Fruit fly (Drosophila melanogaster): ENCODE results near the gene CG3323.

The CG3323 gene

dm6 chrX:5285835-5286234 lies 19.7 kb downstream of the CG3323 start (continued):
- no peak for TF ChIP-seq gsb (GFP tag; IDR thresholded peaks at IDR 0.05)
- no peak for TF ChIP-seq CG5953 (GFP tag; IDR thresholded peaks at IDR 0.05)
- no peak for TF ChIP-seq pros (GFP tag; optimal IDR thresholded peaks at IDR 0.05)
- TF ChIP-seq CHES-1-like (GFP tag; optimal IDR thresholded peaks at IDR 0.05) = peak; percentile 6
- TF ChIP-seq Jarid2 (GFP tag; optimal IDR thresholded peaks at IDR 0.05) = no peak
- no peak for TF ChIP-seq CG1529 (GFP tag; optimal IDR thresholded peaks at IDR 0.05)
- TF ChIP-seq zf30C (GFP tag; optimal IDR thresholded peaks at IDR 0.05) = no peak
- TF ChIP-seq jing (GFP tag; optimal IDR thresholded peaks at IDR 0.05) = no peak
- no peak for TF ChIP-seq CG3407 (GFP tag; optimal IDR thresholded peaks at IDR 0.05)
- TF ChIP-seq Ets65A (GFP tag) = no peak
- peak; percentile 59 for TF ChIP-seq Fer3 (tag; optimal IDR thresholded peaks at IDR 0.05)
- TF ChIP-seq CG12659 (GFP tag; optimal IDR thresholded peaks at IDR 0.05) = peak; percentile 24
- TF ChIP-seq Atf-2 (GFP tag; optimal IDR thresholded peaks at IDR 0.05) = no peak
- no peak for TF ChIP-seq Mad (GFP tag; optimal IDR thresholded peaks at IDR 0.05)
- peak; percentile 32 for TF ChIP-seq cwo (GFP tag; optimal IDR thresholded peaks at IDR 0.05)
- TF ChIP-seq pho (GFP tag; optimal IDR thresholded peaks at IDR 0.05) = peak; percentile 55
- no peak for TF ChIP-seq sna (GFP tag; IDR thresholded peaks at IDR 0.05; ENCODE audit: partially characterized antibody)
- TF ChIP-seq CG1647 (GFP tag; optimal IDR thresholded peaks at IDR 0.05) = peak; percentile 30
- TF ChIP-seq vnd (GFP tag; IDR thresholded peaks at IDR 0.05; ENCODE audit: partially characterized antibody) = no peak
- TF ChIP-seq CG2889 (GFP tag; IDR thresholded peaks at IDR 0.05) = no peak
- TF ChIP-seq CG10147 (GFP tag; optimal IDR thresholded peaks at IDR 0.05) = peak; percentile 61
- TF ChIP-seq CG8089 (GFP tag; optimal IDR thresholded peaks at IDR 0.05) = no peak
- peak; percentile 45 for TF ChIP-seq CG13296 (GFP tag; optimal IDR thresholded peaks at IDR 0.05)
- peak; percentile 40 for TF ChIP-seq CoRest (tag; optimal IDR thresholded peaks at IDR 0.05)
- no peak for TF ChIP-seq CG16813 (GFP tag; IDR thresholded peaks at IDR 0.05; ENCODE audit: partially characterized antibody)
- TF ChIP-seq twi (tag; optimal IDR thresholded peaks at IDR 0.05) = no peak
- peak; percentile 23 for TF ChIP-seq CG12744 (GFP tag; optimal IDR thresholded peaks at IDR 0.05)
- TF ChIP-seq scrt (GFP tag; optimal IDR thresholded peaks at IDR 0.05) = peak; percentile 20
- no peak for TF ChIP-seq CG8281 (tag; optimal IDR thresholded peaks at IDR 0.05)
- TF ChIP-seq CG2875 (GFP tag; optimal IDR thresholded peaks at IDR 0.05) = no peak
- no peak for TF ChIP-seq Camta (GFP tag; optimal IDR thresholded peaks at IDR 0.05)
- no peak for TF ChIP-seq hkb (optimal IDR thresholded peaks at IDR 0.05)
- TF ChIP-seq hkb (GFP tag; IDR thresholded peaks at IDR 0.05) = peak; percentile 72; the same call in 1 of the 2 replicates
- TF ChIP-seq az2 (GFP tag; optimal IDR thresholded peaks at IDR 0.05) = peak; percentile 15
- TF ChIP-seq CG4424 (GFP tag; optimal IDR thresholded peaks at IDR 0.05) = peak; percentile 48
- peak; percentile 20 for TF ChIP-seq CG3163 (GFP tag; optimal IDR thresholded peaks at IDR 0.05)
- TF ChIP-seq CG8388 (GFP tag; optimal IDR thresholded peaks at IDR 0.05) = peak; percentile 4
- peak; percentile 44 for TF ChIP-seq mam (GFP tag; optimal IDR thresholded peaks at IDR 0.05)
- no peak for TF ChIP-seq zen2 (GFP tag; IDR thresholded peaks at IDR 0.05; ENCODE audit: partially characterized antibody)
- TF ChIP-seq CG33557 (GFP tag; optimal IDR thresholded peaks at IDR 0.05) = no peak
- TF ChIP-seq CG14014 (GFP tag; IDR thresholded peaks at IDR 0.05) = 0 out of 2 replicates have a peak, but pooled peaks have one; percentile 39
- no peak for TF ChIP-seq pan (optimal IDR thresholded peaks at IDR 0.05)
- peak in 1 of 2 experiments; percentile 49 for TF ChIP-seq pan (GFP tag; optimal IDR thresholded peaks at IDR 0.05 in 1 of 2, IDR thresholded peaks at IDR 0.05 in 1 of 2)
- TF ChIP-seq gro (GFP tag; optimal IDR thresholded peaks at IDR 0.05) = peak; percentile 6
- TF ChIP-seq trem (tag; optimal IDR thresholded peaks at IDR 0.05) = peak; percentile 46
- no peak for TF ChIP-seq crp (GFP tag; optimal IDR thresholded peaks at IDR 0.05)
- no peak for TF ChIP-seq CG11456 (GFP tag; IDR thresholded peaks at IDR 0.05)
- TF ChIP-seq H15 (GFP tag; IDR thresholded peaks at IDR 0.05) = no peak
- TF ChIP-seq Hey (tag; optimal IDR thresholded peaks at IDR 0.05) = no peak
- peak; percentile 5 for TF ChIP-seq Hand (GFP tag; optimal IDR thresholded peaks at IDR 0.05)
- no peak for TF ChIP-seq vfl (GFP tag; optimal IDR thresholded peaks at IDR 0.05)
